Worm (Caenorhabditis elegans) whole organism, early embryonic: Measurements from ENCODE around the gene K02F6.6.

ENCODE experiments used
- aly-1 ChIP-seq: sonication (generic microtip); optimal IDR thresholded peaks from 2 replicates; lab custom pipeline; 2016; ENCODE audit warnings: missing genetic modification characterization, missing compliant biosample characterization
- ama-1 ChIP-seq: fragments of 150-350 bp; optimal IDR thresholded peaks from 2 replicates; lab custom pipeline; 2014
- ceh-13 ChIP-seq: fragments of 200-800 bp; sonication (Bioruptor generic); optimal IDR thresholded peaks from 2 replicates; lab custom pipeline; 2018; ENCODE audit warnings: mild to moderate bottlenecking, missing genetic modification characterization, missing compliant biosample characterization
- ceh-36 ChIP-seq: sonication (generic microtip); optimal IDR thresholded peaks from 2 replicates; lab custom pipeline; 2016; ENCODE audit warnings: missing genetic modification characterization, inconsistent platforms, missing compliant biosample characterization
- flt-1 ChIP-seq: fragments of 200-800 bp; sonication (Bioruptor generic); IDR thresholded peaks from 2 replicates; pipeline ENCODE4 v1.3.6; 2022; ENCODE audit warnings: missing genetic modification characterization, missing compliant biosample characterization
- hmbx-1 ChIP-seq: sonication (generic microtip); optimal IDR thresholded peaks from 2 replicates; lab custom pipeline; 2016; ENCODE audit warnings: mild to moderate bottlenecking, missing genetic modification characterization, missing compliant biosample characterization
- hmg-4 ChIP-seq: fragments of 200-800 bp; sonication (Bioruptor generic); optimal IDR thresholded peaks from 2 replicates; lab custom pipeline; 2018; ENCODE audit warnings: mild to moderate bottlenecking, missing genetic modification characterization, missing compliant biosample characterization
- hnd-1 ChIP-seq: sonication (generic microtip); optimal IDR thresholded peaks from 2 replicates; lab custom pipeline; 2016; ENCODE audit warnings: missing genetic modification characterization, missing compliant biosample characterization
- pes-1 ChIP-seq: fragments of 200-800 bp; sonication (Bioruptor generic); IDR thresholded peaks from 2 replicates; pipeline ENCODE4 v1.3.6; 2022; ENCODE audit warnings: missing genetic modification reagents, missing genetic modification characterization, missing compliant biosample characterization
- scrt-1 ChIP-seq: fragments of 200-800 bp; sonication (Bioruptor generic); IDR thresholded peaks from 2 replicates; pipeline ENCODE4 v1.3.6; 2022; ENCODE audit warnings: missing genetic modification characterization, missing compliant biosample characterization
- sea-1 ChIP-seq: fragments of 200-800 bp; sonication (Bioruptor generic); conservative IDR thresholded peaks from 2 replicates; pipeline ENCODE4 v1.3.6; 2022; ENCODE audit warnings: missing genetic modification characterization, missing compliant biosample characterization
- tbx-37 ChIP-seq: fragments of 200-800 bp; sonication (Bioruptor generic); conservative IDR thresholded peaks from 2 replicates; pipeline ENCODE4 v1.3.6; 2022; ENCODE audit warnings: missing genetic modification reagents, missing genetic modification characterization, missing compliant biosample characterization
- tra-4 ChIP-seq: sonication (generic microtip); optimal IDR thresholded peaks from 2 replicates; lab custom pipeline; 2017; ENCODE audit warnings: missing genetic modification characterization, missing compliant biosample characterization

DNA sequence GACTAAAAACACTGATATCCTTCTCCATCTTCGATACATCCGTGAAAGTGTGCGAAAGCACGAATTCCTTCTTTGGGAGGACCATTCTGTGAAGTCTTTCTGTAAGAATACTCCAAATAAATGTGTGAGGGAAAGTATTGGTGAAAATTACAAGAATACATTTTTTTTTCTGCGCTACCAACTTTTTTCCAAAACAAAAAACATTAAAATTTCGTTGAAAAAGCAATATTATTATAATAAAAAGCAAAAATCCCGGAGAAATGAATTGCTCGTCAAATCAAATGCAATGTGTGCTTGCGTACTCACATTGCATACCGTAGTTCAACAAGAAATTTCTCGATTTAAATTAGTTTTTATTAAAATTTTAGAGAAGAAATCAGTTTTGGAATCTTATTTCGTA lies 8.6 kb upstream of the K02F6.6 start, which contains the start of gene bath-13:
- TF ChIP-seq hmg-4 (GFP tag; lab: Kevin White, UChicago) (no peak), ama-1 (lab: Kevin White, UChicago) (no peak), sea-1 (GFP tag; lab: Robert Waterston, UW) (no peak), ceh-36 (tag; lab: Kevin White, UChicago) (no peak), tra-4 (tag; lab: Kevin White, UChicago) (no peak), tbx-37 (GFP tag; lab: Robert Waterston, UW) (no peak), pes-1 (GFP tag; lab: Robert Waterston, UW) (no peak), ceh-13 (GFP tag; lab: Kevin White, UChicago) (no peak), flt-1 (GFP tag; lab: Robert Waterston, UW) (no peak), hnd-1 (tag; lab: Kevin White, UChicago) (no peak), aly-1 (tag; lab: Kevin White, UChicago) (no peak), hmbx-1 (tag; lab: Kevin White, UChicago) (no peak), scrt-1 (no peak)
